Worm (Caenorhabditis elegans): ENCODE data around the gene ubq-1.

DNA sequence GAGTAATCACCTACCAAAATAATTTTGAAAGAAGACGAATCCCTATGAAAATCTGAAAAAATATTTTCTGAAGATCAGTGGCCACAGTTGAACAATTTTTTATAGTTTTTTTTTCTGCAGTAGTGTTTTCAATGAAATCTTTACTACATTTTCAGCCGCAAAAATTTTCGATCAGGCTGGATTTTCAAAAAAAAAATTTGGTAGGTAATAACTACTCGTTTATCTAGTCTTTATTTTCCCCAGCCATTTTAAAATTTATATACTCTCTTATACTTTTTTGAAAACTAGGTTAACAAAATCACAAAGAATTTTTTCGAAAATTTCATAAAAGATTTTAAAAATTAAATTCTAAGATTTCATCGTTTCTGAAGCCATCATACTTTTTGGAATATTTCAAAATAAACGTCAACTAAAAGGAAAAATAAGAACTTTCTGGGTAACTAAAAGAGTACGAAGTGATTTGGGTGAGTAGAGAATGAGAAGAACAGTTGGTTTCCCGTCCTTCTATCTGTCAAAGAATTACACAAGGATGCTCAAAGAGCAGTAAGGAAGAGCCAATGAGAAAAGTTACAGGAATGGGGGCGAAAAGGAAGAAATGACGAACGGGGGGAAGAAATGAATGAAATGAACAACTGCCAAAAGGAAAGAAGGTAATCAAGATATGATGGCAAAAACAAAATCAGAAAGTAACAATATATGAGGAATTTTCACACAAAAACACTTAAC lies 35.1 kb downstream of the ubq-1 start, which contains the start of gene mlp-1:
- TF ChIP-seq ztf-29 (GFP tag; IDR thresholded peaks at IDR 0.05) = no peak
- TF ChIP-seq T22C8.4 (GFP tag; IDR thresholded peaks at IDR 0.05) = no peak
- TF ChIP-seq klf-2 (GFP tag; conservative IDR thresholded peaks at IDR 0.05) = no peak
- no peak for TF ChIP-seq tab-1 (GFP tag; IDR thresholded peaks at IDR 0.05)
- TF ChIP-seq ref-1 (GFP tag; conservative IDR thresholded peaks at IDR 0.05) = no peak
- TF ChIP-seq ztf-23 (GFP tag; IDR thresholded peaks at IDR 0.05) = no peak

Measured in whole organism, midembryonic.